Worm (Caenorhabditis elegans) whole organism, L2 larva: Measurements from ENCODE around the gene cest-28.

Source experiments
- aly-2 ChIP-seq: fragments of 150-350 bp; optimal IDR thresholded peaks from 2 replicates; lab custom pipeline; 2014; ENCODE audit warnings: missing biosample characterization, missing genetic modification characterization
- ama-1 ChIP-seq: fragments of 150-350 bp; optimal IDR thresholded peaks from 2 replicates; lab custom pipeline; 2018; ENCODE audit warnings: inconsistent platforms
- elt-3 ChIP-seq: sonication (generic microtip); optimal IDR thresholded peaks from 2 replicates; lab custom pipeline; 2017; ENCODE audit warnings: missing biosample characterization, missing genetic modification characterization
- lin-39 ChIP-seq: fragments of 150-350 bp; optimal IDR thresholded peaks from 2 replicates; lab custom pipeline; 2014; ENCODE audit warnings: missing biosample characterization, missing genetic modification reagents, missing genetic modification characterization
- lsy-2 ChIP-seq, 2 experiments: fragments of 150-350 bp in 1 of 2; sonication (generic microtip) in 1 of 2; optimal IDR thresholded peaks; 2 replicates each; lab custom pipeline; 2014 to 2017; ENCODE audit warnings: missing biosample characterization in 2 of 2, missing genetic modification characterization in 2 of 2
- nhr-11 ChIP-seq: fragments of 150-350 bp; optimal IDR thresholded peaks from 2 replicates; lab custom pipeline; 2014; ENCODE audit warnings: missing biosample characterization, missing genetic modification characterization
- nhr-129 ChIP-seq: fragments of 150-350 bp; optimal IDR thresholded peaks from 2 replicates; lab custom pipeline; 2014; ENCODE audit warnings: missing biosample characterization, missing genetic modification characterization
- nhr-6 ChIP-seq: fragments of 150-350 bp; optimal IDR thresholded peaks from 2 replicates; lab custom pipeline; 2014; ENCODE audit warnings: missing biosample characterization, missing genetic modification characterization
- skn-1 ChIP-seq: sonication (generic microtip); optimal IDR thresholded peaks from 2 replicates; lab custom pipeline; 2017; ENCODE audit warnings: missing biosample characterization, missing genetic modification characterization
- snpc-4 ChIP-seq: fragments of 150-350 bp; optimal IDR thresholded peaks from 2 replicates; lab custom pipeline; 2014; ENCODE audit warnings: missing biosample characterization, missing genetic modification characterization
- unc-39 ChIP-seq: fragments of 150-350 bp; optimal IDR thresholded peaks from 2 replicates; lab custom pipeline; 2014; ENCODE audit warnings: missing biosample characterization, missing genetic modification characterization
- unc-55 ChIP-seq: fragments of 150-350 bp; sonication (generic microtip); optimal IDR thresholded peaks from 3 replicates; lab custom pipeline; 2014; ENCODE audit warnings: missing biosample characterization, missing genetic modification reagents, missing genetic modification characterization

DNA sequence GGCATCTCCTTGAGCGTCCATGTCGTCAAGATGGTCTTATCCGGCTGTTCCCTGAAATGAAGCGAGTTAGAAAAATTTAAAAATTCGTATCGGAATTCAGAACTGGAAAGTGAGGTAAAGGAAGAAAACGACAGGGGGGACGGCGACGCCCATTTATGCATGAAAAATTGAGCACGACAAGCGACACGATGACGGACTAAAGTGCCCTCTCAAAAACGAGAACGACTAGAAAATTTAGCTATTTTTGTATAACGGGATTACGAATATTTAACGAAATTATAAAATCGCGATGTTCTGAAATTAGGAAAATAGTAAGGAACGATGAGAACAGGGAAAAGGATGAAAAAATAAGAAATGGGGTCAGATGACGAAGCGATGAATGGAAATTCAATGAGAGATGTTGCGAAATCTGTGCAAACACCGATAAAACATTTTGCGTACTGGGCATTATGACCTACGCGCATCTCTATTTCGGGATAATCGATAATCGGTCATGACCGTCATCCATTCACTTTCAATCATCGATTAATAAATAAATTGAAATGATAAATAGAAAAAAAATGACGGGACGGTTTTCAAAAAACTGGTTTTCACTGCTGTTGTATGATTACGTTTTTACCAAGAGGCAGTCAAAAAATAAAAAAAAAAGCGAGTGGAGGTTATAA, 13.0 kb upstream of the cest-28 start, which contains the start of gene snb-1:
- TF ChIP-seq aly-2 (tag; lab: Kevin White, UChicago) (no peak), elt-3 (tag; lab: Kevin White, UChicago) (no peak), snpc-4 (tag; lab: Kevin White, UChicago) (no peak), lin-39 (tag; lab: Kevin White, UChicago) (no peak), lsy-2 (tag; optimal IDR thresholded peaks at IDR 0.05; lab: Kevin White, UChicago) (peak; percentile 54 to 80), ama-1 (peak; percentile 11), unc-39 (tag; lab: Kevin White, UChicago) (no peak), unc-55 (GFP tag; lab: Kevin White, UChicago) (peak; percentile 82), skn-1 (tag; lab: Kevin White, UChicago) (no peak), nhr-11 (tag; lab: Kevin White, UChicago) (no peak), nhr-129 (tag; lab: Kevin White, UChicago) (peak; percentile 82), nhr-6 (tag; lab: Kevin White, UChicago) (no peak)
